Worm (Caenorhabditis elegans) whole organism, L4 larva: Measurements from ENCODE around the gene enu-3.6.

Experiments
- Y75B8A.6 ChIP-seq: fragments of 200-800 bp; sonication (Bioruptor generic); IDR thresholded peaks from 2 replicates; pipeline ENCODE4 v1.3.6; 2022; ENCODE audit warnings: missing genetic modification reagents, missing genetic modification characterization, missing compliant biosample characterization
- aly-2 ChIP-seq: sonication (generic microtip); optimal IDR thresholded peaks from 2 replicates; lab custom pipeline; 2018; ENCODE audit warnings: missing biosample characterization, missing genetic modification characterization
- ama-1 ChIP-seq: fragments of 150-350 bp; optimal IDR thresholded peaks from 2 replicates; lab custom pipeline; 2014; ENCODE audit warnings: inconsistent platforms, mixed read lengths
- ceh-28 ChIP-seq: fragments of 150-350 bp; optimal IDR thresholded peaks from 2 replicates; lab custom pipeline; 2014; ENCODE audit warnings: missing biosample characterization, missing genetic modification reagents, missing genetic modification characterization
- fkh-10 ChIP-seq: fragments of 150-350 bp; optimal IDR thresholded peaks from 2 replicates; lab custom pipeline; 2014; ENCODE audit warnings: missing biosample characterization, missing genetic modification reagents, missing genetic modification characterization
- lin-29 ChIP-seq: fragments of 200-800 bp; sonication (Bioruptor generic); IDR thresholded peaks from 2 replicates; pipeline ENCODE4 v1.3.6; 2022; ENCODE audit warnings: missing genetic modification reagents, missing genetic modification characterization, missing compliant biosample characterization
- lin-39 ChIP-seq: fragments of 150-350 bp; optimal IDR thresholded peaks from 2 replicates; lab custom pipeline; 2014; ENCODE audit warnings: missing biosample characterization, missing genetic modification reagents, missing genetic modification characterization
- nhr-102 ChIP-seq: sonication (generic microtip); optimal IDR thresholded peaks from 2 replicates; lab custom pipeline; 2016; ENCODE audit warnings: mild to moderate bottlenecking, missing genetic modification characterization, moderate library complexity, missing compliant biosample characterization
- nhr-25 ChIP-seq: sonication (generic microtip); optimal IDR thresholded peaks from 2 replicates; lab custom pipeline; 2017; ENCODE audit warnings: missing genetic modification characterization, mild to moderate bottlenecking, missing compliant biosample characterization, antibody characterized with exemption, moderate library complexity, borderline replicate concordance; ENCODE audit not compliant: insufficient read depth
- unc-39 ChIP-seq: sonication (generic microtip); optimal IDR thresholded peaks from 2 replicates; lab custom pipeline; 2017; ENCODE audit warnings: missing biosample characterization, missing genetic modification characterization
- unc-62 ChIP-seq, 3 experiments: fragments of 150-350 bp in 1 of 3; sonication (generic microtip); optimal IDR thresholded peaks in 2 of 3; peaks in 1 of 3; 1 replicate in 1 of 3; 2 replicates in 2 of 3; lab custom pipeline; 2014 to 2017; ENCODE audit warnings: missing biosample characterization in 3 of 3, missing genetic modification characterization in 3 of 3, missing genetic modification reagents in 3 of 3, missing genotype in 1 of 3

ce11 chrIII:10720170-10720569 lies 30.1 kb upstream of the enu-3.6 start:
- TF ChIP-seq nhr-102 (tag; lab: Kevin White, UChicago) (peak; percentile 69), unc-39 (tag; lab: Kevin White, UChicago) (no peak), aly-2 (tag; lab: Kevin White, UChicago) (no peak), ceh-28 (tag; lab: Kevin White, UChicago) (peak; percentile 75), fkh-10 (GFP tag; lab: Kevin White, UChicago) (peak; percentile 36), lin-39 (tag; lab: Kevin White, UChicago) (no peak), nhr-25 (tag; lab: Kevin White, UChicago) (peak; percentile 56), lin-29 (GFP tag; lab: Robert Waterston, UW) (no peak), ama-1 (lab: Kevin White, UChicago) (peak; percentile 29), unc-62 (GFP tag; optimal IDR thresholded peaks at IDR 0.05 in 1 of 2; lab: Kevin White, UChicago) (no peak), unc-62 (tag; optimal IDR thresholded peaks at IDR 0.05; lab: Kevin White, UChicago) (no peak), Y75B8A.6 (GFP tag; lab: Robert Waterston, UW) (no peak)
